Worm (Caenorhabditis elegans) whole organism, early embryonic: Measurements from ENCODE around the gene sel-11.

ENCODE experiments used
- F13C5.2 ChIP-seq: sonication (generic microtip); optimal IDR thresholded peaks from 2 replicates; lab custom pipeline; 2017; ENCODE audit warnings: mild to moderate bottlenecking, missing genetic modification characterization, inconsistent platforms, missing compliant biosample characterization
- aly-1 ChIP-seq: sonication (generic microtip); optimal IDR thresholded peaks from 2 replicates; lab custom pipeline; 2016; ENCODE audit warnings: missing genetic modification characterization, missing compliant biosample characterization
- ama-1 ChIP-seq: fragments of 150-350 bp; optimal IDR thresholded peaks from 2 replicates; lab custom pipeline; 2014
- ceh-13 ChIP-seq: fragments of 200-800 bp; sonication (Bioruptor generic); optimal IDR thresholded peaks from 2 replicates; lab custom pipeline; 2018; ENCODE audit warnings: mild to moderate bottlenecking, missing genetic modification characterization, missing compliant biosample characterization
- ceh-36 ChIP-seq: sonication (generic microtip); optimal IDR thresholded peaks from 2 replicates; lab custom pipeline; 2016; ENCODE audit warnings: missing genetic modification characterization, inconsistent platforms, missing compliant biosample characterization
- flt-1 ChIP-seq: fragments of 200-800 bp; sonication (Bioruptor generic); IDR thresholded peaks from 2 replicates; pipeline ENCODE4 v1.3.6; 2022; ENCODE audit warnings: missing genetic modification characterization, missing compliant biosample characterization
- hmbx-1 ChIP-seq: sonication (generic microtip); optimal IDR thresholded peaks from 2 replicates; lab custom pipeline; 2016; ENCODE audit warnings: mild to moderate bottlenecking, missing genetic modification characterization, missing compliant biosample characterization
- hnd-1 ChIP-seq: sonication (generic microtip); optimal IDR thresholded peaks from 2 replicates; lab custom pipeline; 2016; ENCODE audit warnings: missing genetic modification characterization, missing compliant biosample characterization
- pes-1 ChIP-seq: fragments of 200-800 bp; sonication (Bioruptor generic); IDR thresholded peaks from 2 replicates; pipeline ENCODE4 v1.3.6; 2022; ENCODE audit warnings: missing genetic modification reagents, missing genetic modification characterization, missing compliant biosample characterization
- sea-1 ChIP-seq: fragments of 200-800 bp; sonication (Bioruptor generic); conservative IDR thresholded peaks from 2 replicates; pipeline ENCODE4 v1.3.6; 2022; ENCODE audit warnings: missing genetic modification characterization, missing compliant biosample characterization
- tbx-11 ChIP-seq: fragments of 200-800 bp; sonication (Bioruptor generic); IDR thresholded peaks from 2 replicates; pipeline ENCODE4 v1.3.6; 2022; ENCODE audit warnings: missing genetic modification characterization, missing compliant biosample characterization
- tbx-37 ChIP-seq: fragments of 200-800 bp; sonication (Bioruptor generic); conservative IDR thresholded peaks from 2 replicates; pipeline ENCODE4 v1.3.6; 2022; ENCODE audit warnings: missing genetic modification reagents, missing genetic modification characterization, missing compliant biosample characterization

DNA sequence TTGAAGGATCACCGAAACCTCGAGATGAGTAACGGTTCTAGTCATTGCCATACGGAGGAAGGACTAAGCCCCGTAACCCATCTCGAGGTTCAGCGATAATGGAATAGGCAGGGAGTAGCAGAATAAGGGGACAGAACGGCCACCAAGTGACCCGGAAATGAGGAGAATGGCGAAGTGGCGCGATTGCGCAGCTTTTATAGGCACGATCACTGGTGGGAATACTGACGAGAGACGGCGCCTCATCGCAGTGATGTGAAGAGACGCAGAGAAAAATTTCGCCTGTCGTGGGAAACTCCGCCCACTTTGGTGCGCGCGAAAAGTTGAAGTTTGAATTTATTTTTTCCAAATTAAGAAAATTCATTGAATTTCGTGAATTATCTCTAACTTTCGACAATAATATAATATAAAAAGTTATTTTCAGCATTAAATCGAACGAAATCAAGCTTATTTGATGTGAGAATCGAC lies 3.0 kb downstream of the sel-11 start, which contains the start of gene F55A11.4:
- TF ChIP-seq ama-1 (lab: Kevin White, UChicago) (peak; percentile 19), ceh-13 (no peak), sea-1 (GFP tag; lab: Robert Waterston, UW) (no peak), hmbx-1 (tag; lab: Kevin White, UChicago) (no peak), aly-1 (tag; lab: Kevin White, UChicago) (peak; percentile 45), tbx-11 (no peak), tbx-37 (GFP tag; lab: Robert Waterston, UW) (no peak), ceh-36 (peak; percentile 38), hnd-1 (tag; lab: Kevin White, UChicago) (no peak), pes-1 (GFP tag; lab: Robert Waterston, UW) (no peak), F13C5.2 (no peak), flt-1 (GFP tag; lab: Robert Waterston, UW) (no peak)
